Fruit fly (Drosophila melanogaster) whole organism, embryonic: ENCODE results near the gene Gnpat.

ENCODE experiments used
- Aef1 ChIP-seq: fragments of 200-800 bp; sonication (Bioruptor generic); IDR thresholded peaks from 3 replicates; pipeline ENCODE4 v1.3.6; 2022; ENCODE audit warnings: missing biosample characterization, missing genetic modification characterization
- Asciz ChIP-seq: fragments of 200-800 bp; sonication (Bioruptor generic); optimal IDR thresholded peaks from 2 replicates; lab custom pipeline; 2017; ENCODE audit warnings: missing biosample characterization, mild to moderate bottlenecking, missing genetic modification characterization, missing genetic modification reagents
- Atf6 ChIP-seq: fragments of 200-800 bp; sonication (Bioruptor generic); IDR thresholded peaks from 2 replicates; pipeline ENCODE4 v1.3.6; 2022; ENCODE audit warnings: missing biosample characterization, missing genetic modification characterization
- CG10321 ChIP-seq: fragments of 200-800 bp; sonication (Bioruptor generic); IDR thresholded peaks from 2 replicates; pipeline ENCODE4 v1.3.6; 2022; ENCODE audit warnings: missing biosample characterization, missing genetic modification characterization
- CG11723 ChIP-seq: fragments of 200-800 bp; sonication (Bioruptor generic); optimal IDR thresholded peaks from 2 replicates; lab custom pipeline; 2017; ENCODE audit warnings: missing biosample characterization, mild to moderate bottlenecking, missing genetic modification characterization
- CG12219 ChIP-seq: fragments of 200-800 bp; sonication (Bioruptor generic); optimal IDR thresholded peaks from 3 replicates; lab custom pipeline; 2018; ENCODE audit warnings: missing biosample characterization, mild to moderate bottlenecking, missing genetic modification characterization
- CG13287 ChIP-seq: fragments of 200-800 bp; sonication (Bioruptor generic); IDR thresholded peaks from 2 replicates; pipeline ENCODE4 v1.3.6; 2022; ENCODE audit warnings: missing biosample characterization, missing genetic modification characterization; ENCODE audit not compliant: partially characterized antibody
- CG13894 ChIP-seq: fragments of 200-800 bp; sonication (Bioruptor generic); optimal IDR thresholded peaks from 3 replicates; lab custom pipeline; 2018; ENCODE audit warnings: missing biosample characterization, mild to moderate bottlenecking, missing genetic modification characterization, moderate library complexity
- CG17829 ChIP-seq: fragments of 200-800 bp; optimal IDR thresholded peaks from 2 replicates; lab custom pipeline; 2019; ENCODE audit warnings: missing biosample characterization, mild to moderate bottlenecking, missing genetic modification characterization, moderate library complexity
- CG1832 ChIP-seq: fragments of 200-800 bp; sonication (Bioruptor generic); optimal IDR thresholded peaks from 2 replicates; lab custom pipeline; 2017; ENCODE audit warnings: missing biosample characterization, mild to moderate bottlenecking, missing genetic modification characterization, inconsistent platforms
- CG18476 ChIP-seq: fragments of 200-800 bp; sonication (Bioruptor generic); optimal IDR thresholded peaks from 2 replicates; lab custom pipeline; 2016; ENCODE audit warnings: missing biosample characterization, mild to moderate bottlenecking, missing genetic modification characterization
- CG3163 ChIP-seq: fragments of 200-800 bp; sonication (Bioruptor generic); optimal IDR thresholded peaks from 3 replicates; lab custom pipeline; 2016; ENCODE audit warnings: missing biosample characterization, missing genetic modification characterization
- CG33557 ChIP-seq: fragments of 200-800 bp; sonication (Bioruptor generic); optimal IDR thresholded peaks from 2 replicates; lab custom pipeline; 2019; ENCODE audit warnings: missing biosample characterization, mild to moderate bottlenecking, missing genetic modification characterization, moderate library complexity
- CG3726 ChIP-seq: fragments of 200-800 bp; sonication (Bioruptor generic); IDR thresholded peaks from 3 replicates; pipeline ENCODE4, ENCODE4 v1.3.6; 2022; ENCODE audit warnings: missing biosample characterization, missing genetic modification characterization
- CG42726 ChIP-seq: fragments of 200-800 bp; sonication (Bioruptor generic); IDR thresholded peaks from 2 replicates; pipeline ENCODE4 v1.3.6; 2022; ENCODE audit warnings: missing biosample characterization, missing genetic modification characterization; ENCODE audit not compliant: partially characterized antibody
- CG4854 ChIP-seq: fragments of 200-800 bp; sonication (Bioruptor generic); optimal IDR thresholded peaks from 2 replicates; lab custom pipeline; 2016; ENCODE audit warnings: missing biosample characterization, missing genetic modification characterization, inconsistent platforms
- CG6765 ChIP-seq: fragments of 200-800 bp; sonication (Bioruptor generic); optimal IDR thresholded peaks from 3 replicates; lab custom pipeline; 2017; ENCODE audit warnings: missing biosample characterization, mild to moderate bottlenecking, missing genetic modification characterization
- CG7357 ChIP-seq: fragments of 200-800 bp; sonication (Bioruptor generic); IDR thresholded peaks from 3 replicates; pipeline ENCODE4 v1.3.6; 2022; ENCODE audit warnings: missing biosample characterization, missing genetic modification characterization
- CG8359 ChIP-seq: fragments of 200-800 bp; sonication (Bioruptor generic); optimal IDR thresholded peaks from 2 replicates; lab custom pipeline; 2017; ENCODE audit warnings: missing biosample characterization, mild to moderate bottlenecking, missing genetic modification characterization, borderline replicate concordance
- CG8924 ChIP-seq: fragments of 200-800 bp; optimal IDR thresholded peaks from 3 replicates; lab custom pipeline; 2019; ENCODE audit warnings: missing biosample characterization, mild to moderate bottlenecking, missing genetic modification characterization, moderate library complexity
- Dfd ChIP-seq, 2 experiments: fragments of >200 bp; optimal IDR thresholded peaks; 2 replicates each; lab custom pipeline; 2017; ENCODE audit warnings: missing biosample characterization in 2 of 2, missing genetic modification characterization in 2 of 2
- Fer3 ChIP-seq: fragments of 200-800 bp; sonication (Bioruptor generic); optimal IDR thresholded peaks from 2 replicates; lab custom pipeline; 2018; ENCODE audit warnings: missing biosample characterization, mild to moderate bottlenecking, missing genetic modification characterization, moderate library complexity
- H2.0 ChIP-seq: fragments of 200-800 bp; sonication (Bioruptor generic); IDR thresholded peaks from 2 replicates; pipeline ENCODE4 v1.3.6; 2022; ENCODE audit warnings: missing biosample characterization, missing genetic modification characterization
- HLH3B ChIP-seq: fragments of 200-800 bp; sonication (Bioruptor generic); IDR thresholded peaks from 2 replicates; pipeline ENCODE4 v1.3.6; 2022; ENCODE audit warnings: missing biosample characterization, missing genetic modification characterization
- Nf-YB ChIP-seq: fragments of 200-800 bp; sonication (Bioruptor generic); optimal IDR thresholded peaks from 3 replicates; lab custom pipeline; 2019; ENCODE audit warnings: missing biosample characterization, mild to moderate bottlenecking, missing genetic modification characterization, moderate library complexity
- NfI ChIP-seq: fragments of 200-800 bp; sonication (Bioruptor generic); optimal IDR thresholded peaks from 3 replicates; lab custom pipeline; 2018; ENCODE audit warnings: missing biosample characterization, mild to moderate bottlenecking, missing genetic modification characterization, moderate library complexity
- Oaz ChIP-seq: fragments of 200-800 bp; sonication (Bioruptor generic); IDR thresholded peaks from 2 replicates; pipeline ENCODE4 v1.3.6; 2022; ENCODE audit warnings: missing biosample characterization, missing genetic modification characterization
- Rfx ChIP-seq: fragments of 200-800 bp; sonication (Bioruptor generic); IDR thresholded peaks from 2 replicates; pipeline ENCODE4 v1.3.6; 2022; ENCODE audit warnings: missing biosample characterization, missing genetic modification characterization
- Sry-β ChIP-seq: fragments of 200-800 bp; sonication (Bioruptor generic); optimal IDR thresholded peaks from 2 replicates; lab custom pipeline; 2018; ENCODE audit warnings: missing biosample characterization, mild to moderate bottlenecking, missing genetic modification characterization, moderate library complexity
- Trl ChIP-seq, 3 experiments: fragments of >200 bp in 2 of 3; fragments of 200-800 bp in 1 of 3; sonication (Bioruptor generic) in 1 of 3; optimal IDR thresholded peaks; 2 replicates in 1 of 3; 3 replicates in 2 of 3; lab custom pipeline; 2016 to 2017; ENCODE audit warnings: missing biosample characterization in 1 of 3, missing genetic modification characterization in 1 of 3
- Vsx1 ChIP-seq: fragments of 200-800 bp; sonication (Bioruptor generic); optimal IDR thresholded peaks from 2 replicates; lab custom pipeline; 2017; ENCODE audit warnings: missing biosample characterization, mild to moderate bottlenecking, missing genetic modification characterization, missing genetic modification reagents
- caup ChIP-seq: fragments of 200-800 bp; sonication (Bioruptor generic); optimal IDR thresholded peaks from 3 replicates; lab custom pipeline; 2017; ENCODE audit warnings: missing biosample characterization, mild to moderate bottlenecking, missing genetic modification characterization, moderate library complexity; ENCODE audit not compliant: severe bottlenecking
- crol ChIP-seq: fragments of 200-800 bp; sonication (Bioruptor generic); IDR thresholded peaks from 2 replicates; pipeline ENCODE4 v1.3.6; 2022; ENCODE audit warnings: missing biosample characterization, missing genetic modification characterization
- esg ChIP-seq: fragments of 200-800 bp; sonication (Bioruptor generic); conservative IDR thresholded peaks from 2 replicates; pipeline ENCODE4 v1.3.6; 2022; ENCODE audit warnings: missing biosample characterization, missing genetic modification characterization
- fu2 ChIP-seq: fragments of 200-800 bp; sonication (Bioruptor generic); optimal IDR thresholded peaks from 2 replicates; lab custom pipeline; 2016; ENCODE audit warnings: missing biosample characterization, missing genetic modification characterization
- hbn ChIP-seq: fragments of 200-800 bp; sonication (Bioruptor generic); IDR thresholded peaks from 2 replicates; pipeline ENCODE4 v1.3.6; 2022; ENCODE audit warnings: missing biosample characterization, missing genetic modification characterization; ENCODE audit not compliant: partially characterized antibody
- insv ChIP-seq, 2 experiments: fragments of 200-800 bp; sonication (Bioruptor generic); optimal IDR thresholded peaks; 3 replicates each; lab custom pipeline; 2016 to 2018; ENCODE audit warnings: missing biosample characterization in 2 of 2, missing genetic modification characterization in 2 of 2
- mld ChIP-seq: fragments of 200-800 bp; sonication (Bioruptor generic); IDR thresholded peaks from 3 replicates; pipeline ENCODE4 v1.3.6; 2022; ENCODE audit warnings: missing biosample characterization, missing genetic modification characterization; ENCODE audit not compliant: partially characterized antibody
- nmo ChIP-seq: fragments of 200-800 bp; sonication (Bioruptor generic); optimal IDR thresholded peaks from 2 replicates; lab custom pipeline; 2018; ENCODE audit warnings: missing biosample characterization, mild to moderate bottlenecking, missing genetic modification characterization, moderate library complexity
- p53 ChIP-seq: fragments of 200-800 bp; sonication (Bioruptor generic); optimal IDR thresholded peaks from 2 replicates; lab custom pipeline; 2016; ENCODE audit warnings: missing biosample characterization, missing genetic modification characterization
- pb ChIP-seq: fragments of 200-800 bp; sonication (Bioruptor generic); optimal IDR thresholded peaks from 3 replicates; lab custom pipeline; 2016; ENCODE audit warnings: missing biosample characterization, missing genetic modification characterization
- pros ChIP-seq: fragments of 200-800 bp; sonication (Bioruptor generic); optimal IDR thresholded peaks from 3 replicates; lab custom pipeline; 2019; ENCODE audit warnings: missing biosample characterization, mild to moderate bottlenecking, missing genetic modification characterization, moderate library complexity
- sd ChIP-seq: fragments of 200-800 bp; sonication (Bioruptor generic); optimal IDR thresholded peaks from 3 replicates; lab custom pipeline; 2018; ENCODE audit warnings: missing biosample characterization, mild to moderate bottlenecking, missing genetic modification characterization, moderate library complexity
- sens ChIP-seq: fragments of 200-800 bp; sonication (Bioruptor generic); peaks from one replicate; lab custom pipeline; 2016; ENCODE audit warnings: missing biosample characterization, missing genetic modification characterization
- sisA ChIP-seq: fragments of 200-800 bp; sonication (Bioruptor generic); IDR thresholded peaks from 2 replicates; pipeline ENCODE4 v1.3.6; 2022; ENCODE audit warnings: missing biosample characterization, missing genetic modification characterization
- sr ChIP-seq: fragments of 200-800 bp; sonication (Bioruptor generic); IDR thresholded peaks from 3 replicates; pipeline ENCODE4 v1.3.6; 2022; ENCODE audit warnings: missing biosample characterization, missing genetic modification characterization
- tio ChIP-seq: fragments of 200-800 bp; sonication (Bioruptor generic); optimal IDR thresholded peaks from 2 replicates; lab custom pipeline; 2017; ENCODE audit warnings: missing biosample characterization, missing genetic modification characterization, inconsistent platforms
- unc-4 ChIP-seq: fragments of 200-800 bp; sonication (Bioruptor generic); IDR thresholded peaks from 2 replicates; pipeline ENCODE4 v1.3.6; 2022; ENCODE audit warnings: missing biosample characterization, missing genetic modification characterization; ENCODE audit not compliant: partially characterized antibody
- zf30C ChIP-seq: fragments of 200-800 bp; sonication (Bioruptor generic); optimal IDR thresholded peaks from 3 replicates; lab custom pipeline; 2018; ENCODE audit warnings: missing biosample characterization, mild to moderate bottlenecking, missing genetic modification characterization

Gene Gnpat

DNA sequence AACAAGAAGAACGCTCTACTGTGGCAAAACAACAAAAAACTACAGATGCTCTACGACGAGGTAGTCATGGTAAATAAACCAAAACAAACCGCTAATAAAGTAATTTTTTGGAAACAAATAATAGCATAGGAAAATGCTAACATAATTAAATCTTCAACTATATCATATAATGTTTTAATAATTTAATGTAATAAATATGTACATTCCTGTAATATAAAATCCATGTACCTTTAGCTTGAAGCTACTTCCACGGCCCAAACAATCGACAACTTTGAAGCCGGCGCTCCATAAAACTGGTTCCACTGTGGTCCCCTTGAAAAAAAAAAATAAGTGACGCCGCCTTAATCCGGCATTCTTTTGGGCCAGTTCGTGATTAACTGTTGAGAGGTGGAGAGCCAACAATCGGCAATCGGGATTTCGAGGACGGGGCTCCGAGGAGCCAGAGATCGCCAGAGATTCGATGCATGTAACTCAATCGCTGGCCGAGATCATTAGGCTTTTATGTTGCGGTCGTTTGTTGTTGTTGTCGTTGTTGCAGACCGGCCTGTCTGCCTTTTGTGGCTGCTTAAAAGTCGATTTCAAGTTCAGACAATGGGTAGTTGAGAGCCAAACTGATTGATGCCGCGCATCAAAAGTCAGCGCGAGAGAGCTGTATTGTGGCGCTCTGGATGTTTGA is 28.0 kb downstream of the Gnpat start (continued):
- no peak for TF ChIP-seq CG18476 (GFP tag; lab: Kevin White, UChicago)
- peak; percentile 8 for TF ChIP-seq CG12219
- TF ChIP-seq sens (GFP tag; lab: Kevin White, UChicago): peak; percentile 62
- no peak for TF ChIP-seq zf30C
- no peak for TF ChIP-seq Nf-YB
- no peak for TF ChIP-seq CG8359 (GFP tag; lab: Kevin White, UChicago)
- no peak for TF ChIP-seq CG6765
- peak; percentile 31 for TF ChIP-seq nmo
- peak; percentile 49 for TF ChIP-seq CG8924 (tag; lab: Kevin White, UChicago)
- TF ChIP-seq CG13287: no peak
- peak; percentile 46 for TF ChIP-seq Asciz
- TF ChIP-seq NfI (GFP tag; lab: Kevin White, UChicago): peak; percentile 44
- no peak for TF ChIP-seq hbn (GFP tag; lab: Robert Waterston, UW)
- no peak for TF ChIP-seq CG4854
- no peak for TF ChIP-seq CG7357
- no peak for TF ChIP-seq CG42726 (GFP tag; lab: Robert Waterston, UW)
- TF ChIP-seq Trl (optimal IDR thresholded peaks at IDR 0.05; lab: Kevin White, UChicago): no peak
- no peak for TF ChIP-seq Trl (GFP tag; optimal IDR thresholded peaks at IDR 0.05; lab: Kevin White, UChicago)
- peak; percentile 64 for TF ChIP-seq Atf6 (GFP tag; lab: Robert Waterston, UW)
- TF ChIP-seq caup (GFP tag; lab: Kevin White, UChicago): peak; percentile 48
- peak; percentile 61 for TF ChIP-seq Fer3
- no peak for TF ChIP-seq Oaz (GFP tag; lab: Robert Waterston, UW)
- TF ChIP-seq Aef1: peak; percentile 51
- TF ChIP-seq CG11723 (GFP tag; lab: Kevin White, UChicago): no peak
- TF ChIP-seq pb (GFP tag; lab: Kevin White, UChicago): no peak
- no peak for TF ChIP-seq unc-4 (GFP tag; lab: Robert Waterston, UW)
- TF ChIP-seq pros: no peak
- TF ChIP-seq Rfx (GFP tag; lab: Robert Waterston, UW): peak; percentile 82; the same call in 1 of the 2 replicates
- no peak for TF ChIP-seq CG1832
- no peak; the same call in 1 of the 2 replicates for TF ChIP-seq esg (GFP tag; lab: Robert Waterston, UW)
- no peak for TF ChIP-seq Dfd (GFP tag; optimal IDR thresholded peaks at IDR 0.05; lab: Kevin White, UChicago)
- TF ChIP-seq CG17829: peak; percentile 39
- TF ChIP-seq CG10321: 0 out of 2 replicates have a peak, but pooled peaks have one; percentile 7
- TF ChIP-seq tio (GFP tag; lab: Kevin White, UChicago): no peak
- no peak for TF ChIP-seq sisA (GFP tag; lab: Robert Waterston, UW)
- no peak; the same call in 1 of the 2 replicates for TF ChIP-seq HLH3B (GFP tag; lab: Robert Waterston, UW)
- no peak for TF ChIP-seq crol
- TF ChIP-seq CG3163: no peak
- peak; percentile 73 for TF ChIP-seq sd (tag; lab: Kevin White, UChicago)
- no peak for TF ChIP-seq insv (GFP tag; optimal IDR thresholded peaks at IDR 0.05; lab: Kevin White, UChicago)
- no peak for TF ChIP-seq mld
- no peak for TF ChIP-seq fu2 (GFP tag; lab: Kevin White, UChicago)
- no peak for TF ChIP-seq CG33557
- TF ChIP-seq p53: no peak
- no peak for TF ChIP-seq Vsx1 (GFP tag; lab: Kevin White, UChicago)
- TF ChIP-seq sr (GFP tag; lab: Robert Waterston, UW): no peak
- no peak for TF ChIP-seq CG3726 (GFP tag; lab: Robert Waterston, UW)
- no peak for TF ChIP-seq CG13894 (tag; lab: Kevin White, UChicago)
- TF ChIP-seq H2.0 (GFP tag; lab: Robert Waterston, UW): no peak
- no peak for TF ChIP-seq Sry-β
